Fruit fly (Drosophila melanogaster) whole organism, wandering third instar larva: ENCODE data around the gene AOX4.

ENCODE experiments used
- Abd-B ChIP-seq: fragments of >200 bp; optimal IDR thresholded peaks from 2 replicates; lab custom pipeline; 2017; ENCODE audit warnings: missing biosample characterization, missing genetic modification characterization
- CG9705 ChIP-seq: fragments of 200-800 bp; sonication (Bioruptor generic); optimal IDR thresholded peaks from 2 replicates; lab custom pipeline; 2018; ENCODE audit warnings: missing biosample characterization, mild to moderate bottlenecking, missing genetic modification characterization
- Dfd ChIP-seq: fragments of >200 bp; optimal IDR thresholded peaks from 2 replicates; lab custom pipeline; 2017; ENCODE audit warnings: missing biosample characterization, missing genetic modification characterization
- GATAd ChIP-seq: sonication (Bioruptor generic); optimal IDR thresholded peaks from 2 replicates; lab custom pipeline; 2016; ENCODE audit warnings: missing biosample characterization, missing genetic modification characterization
- Myc ChIP-seq: fragments of >200 bp; optimal IDR thresholded peaks from 2 replicates; lab custom pipeline; 2017
- br ChIP-seq: fragments of 200-800 bp; sonication (Bioruptor generic); optimal IDR thresholded peaks from 2 replicates; lab custom pipeline; 2016; ENCODE audit warnings: missing biosample characterization, missing genetic modification characterization
- brk ChIP-seq: fragments of 200-800 bp; sonication (Bioruptor generic); optimal IDR thresholded peaks from 2 replicates; lab custom pipeline; 2016; ENCODE audit warnings: missing biosample characterization, mild to moderate bottlenecking, missing genetic modification characterization
- ey ChIP-seq: fragments of 200-800 bp; sonication (Bioruptor generic); optimal IDR thresholded peaks from 2 replicates; lab custom pipeline; 2016; ENCODE audit warnings: missing biosample characterization, missing genetic modification characterization
- psq ChIP-seq: fragments of 200-800 bp; sonication (Bioruptor generic); optimal IDR thresholded peaks from 3 replicates; lab custom pipeline; 2017; ENCODE audit warnings: missing biosample characterization, mild to moderate bottlenecking, missing genetic modification characterization, moderate library complexity
- rgr ChIP-seq: fragments of 200-800 bp; sonication (Bioruptor generic); optimal IDR thresholded peaks from 3 replicates; lab custom pipeline; 2016; ENCODE audit warnings: missing biosample characterization, mild to moderate bottlenecking, missing genetic modification characterization
- tai ChIP-seq: sonication (Bioruptor generic); optimal IDR thresholded peaks from 2 replicates; lab custom pipeline; 2016; ENCODE audit warnings: missing biosample characterization, missing genetic modification characterization
- usp ChIP-seq: fragments of >200 bp; optimal IDR thresholded peaks from 2 replicates; lab custom pipeline; 2017; ENCODE audit warnings: missing biosample characterization, missing genetic modification characterization

dm6 chr3R:15566948-15567347, 14.3 kb upstream of the AOX4 start:
- TF ChIP-seq Dfd (GFP tag; lab: Kevin White, UChicago) = no peak
- TF ChIP-seq tai = no peak
- TF ChIP-seq brk = no peak
- TF ChIP-seq br = no peak
- no peak for TF ChIP-seq usp (GFP tag; lab: Kevin White, UChicago)
- no peak for TF ChIP-seq psq (GFP tag; lab: Kevin White, UChicago)
- TF ChIP-seq CG9705 (GFP tag; lab: Kevin White, UChicago) = no peak
- no peak for TF ChIP-seq Abd-B (GFP tag; lab: Kevin White, UChicago)
- TF ChIP-seq rgr (GFP tag; lab: Kevin White, UChicago) = no peak
- TF ChIP-seq ey (GFP tag; lab: Kevin White, UChicago) = no peak
- TF ChIP-seq Myc (lab: Kevin White, UChicago) = no peak
- TF ChIP-seq GATAd (GFP tag; lab: Kevin White, UChicago) = no peak
